Worm (Caenorhabditis elegans): ENCODE results near the gene F25B5.6.

- peak; percentile 43 for TF ChIP-seq lin-40 (tag; optimal IDR thresholded peaks at IDR 0.05)
- no peak for TF ChIP-seq lsy-27 (tag; optimal IDR thresholded peaks at IDR 0.05; ENCODE audit: borderline replicate concordance, insufficient read depth)
- TF ChIP-seq ztf-18 (tag; optimal IDR thresholded peaks at IDR 0.05) = no peak
- TF ChIP-seq ztf-22 (GFP tag; optimal IDR thresholded peaks at IDR 0.05) = no peak
- no peak for TF ChIP-seq B0336.3 (GFP tag; IDR thresholded peaks at IDR 0.05)
- no peak for TF ChIP-seq F37B4.10 (GFP tag; IDR thresholded peaks at IDR 0.05)
- TF ChIP-seq fkh-3 (tag; optimal IDR thresholded peaks at IDR 0.05) = no peak
- no peak for TF ChIP-seq ccch-3 (GFP tag; optimal IDR thresholded peaks at IDR 0.05)
- no peak for TF ChIP-seq lag-1 (GFP tag; IDR thresholded peaks at IDR 0.05)
- no peak for TF ChIP-seq dpl-1 (GFP tag; optimal IDR thresholded peaks at IDR 0.05)
Measured at ce11 chrIII:5919799-5920387, 28.6 kb downstream of the F25B5.6 start, which contains the start of the genes tdo-2 and C28H8.2.
